Worm (Caenorhabditis elegans) whole organism, mixed stage, embryonic: ENCODE measurements around the gene K12G11.6.

Experiments used
- M03D4.4 ChIP-seq: sonication (generic microtip); optimal IDR thresholded peaks from 2 replicates; lab custom pipeline; 2017; ENCODE audit warnings: mild to moderate bottlenecking, missing genetic modification characterization, missing compliant biosample characterization
- bed-3 ChIP-seq: fragments of 200-800 bp; sonication (Bioruptor generic); optimal IDR thresholded peaks from 3 replicates; lab custom pipeline; 2018; ENCODE audit warnings: mild to moderate bottlenecking, missing genetic modification characterization, moderate library complexity, missing compliant biosample characterization
- blmp-1 ChIP-seq: fragments of 150-350 bp; optimal IDR thresholded peaks from 2 replicates; lab custom pipeline; 2014; ENCODE audit warnings: missing biosample characterization, missing genetic modification characterization
- ceh-39 ChIP-seq: fragments of 150-350 bp; optimal IDR thresholded peaks from 2 replicates; lab custom pipeline; 2014; ENCODE audit warnings: missing biosample characterization, missing genetic modification characterization
- ceh-43 ChIP-seq: fragments of 200-800 bp; sonication (Bioruptor generic); optimal IDR thresholded peaks from 2 replicates; lab custom pipeline; 2018; ENCODE audit warnings: mild to moderate bottlenecking, missing genetic modification characterization, moderate library complexity, missing compliant biosample characterization
- ces-1 ChIP-seq: fragments of 150-350 bp; optimal IDR thresholded peaks from 2 replicates; lab custom pipeline; 2014; ENCODE audit warnings: missing biosample characterization, missing genetic modification reagents, missing genetic modification characterization
- cnd-1 ChIP-seq: fragments of 200-800 bp; sonication (Bioruptor generic); optimal IDR thresholded peaks from 2 replicates; lab custom pipeline; 2018; ENCODE audit warnings: mild to moderate bottlenecking, missing genetic modification characterization, missing compliant biosample characterization
- elt-1 ChIP-seq: sonication (generic microtip); optimal IDR thresholded peaks from 2 replicates; lab custom pipeline; 2017; ENCODE audit warnings: missing genetic modification characterization, mild to moderate bottlenecking, missing compliant biosample characterization, antibody characterized with exemption, moderate library complexity, borderline replicate concordance; ENCODE audit not compliant: insufficient read depth
- elt-3 ChIP-seq: fragments of 150-350 bp; optimal IDR thresholded peaks from 2 replicates; lab custom pipeline; 2014; ENCODE audit warnings: missing biosample characterization, missing genetic modification characterization
- flh-1 ChIP-seq: fragments of 200-800 bp; sonication (Bioruptor generic); optimal IDR thresholded peaks from 2 replicates; lab custom pipeline; 2018; ENCODE audit warnings: mild to moderate bottlenecking, missing genetic modification characterization, moderate library complexity, missing compliant biosample characterization
- ham-2 ChIP-seq: fragments of 200-800 bp; sonication (Bioruptor generic); optimal IDR thresholded peaks from 2 replicates; lab custom pipeline; 2018; ENCODE audit warnings: mild to moderate bottlenecking, missing genetic modification characterization, missing compliant biosample characterization
- hlh-1 ChIP-seq: fragments of 150-350 bp; optimal IDR thresholded peaks from 2 replicates; lab custom pipeline; 2014; ENCODE audit warnings: missing biosample characterization, missing genetic modification reagents, missing genetic modification characterization
- lin-13 ChIP-seq: fragments of 150-350 bp; optimal IDR thresholded peaks from 2 replicates; lab custom pipeline; 2014; ENCODE audit warnings: missing biosample characterization, missing genetic modification characterization
- lsy-2 ChIP-seq: fragments of 150-350 bp; optimal IDR thresholded peaks from 2 replicates; lab custom pipeline; 2014; ENCODE audit warnings: missing biosample characterization, missing genetic modification characterization
- mab-5 ChIP-seq: fragments of 150-350 bp; optimal IDR thresholded peaks from 2 replicates; lab custom pipeline; 2014; ENCODE audit warnings: missing biosample characterization, missing genetic modification characterization
- mep-1 ChIP-seq: fragments of 150-350 bp; optimal IDR thresholded peaks from 2 replicates; lab custom pipeline; 2017; ENCODE audit warnings: missing biosample characterization, missing genetic modification reagents, missing genetic modification characterization, inconsistent platforms
- nhr-12 ChIP-seq: fragments of 150-350 bp; optimal IDR thresholded peaks from 2 replicates; lab custom pipeline; 2014; ENCODE audit warnings: missing biosample characterization, missing genetic modification characterization
- nhr-2 ChIP-seq: fragments of 150-350 bp; optimal IDR thresholded peaks from 2 replicates; lab custom pipeline; 2014; ENCODE audit warnings: missing biosample characterization, missing genetic modification characterization
- nhr-237 ChIP-seq: fragments of 150-350 bp; optimal IDR thresholded peaks from 2 replicates; lab custom pipeline; 2014; ENCODE audit warnings: missing biosample characterization, missing genetic modification characterization
- nhr-28 ChIP-seq: fragments of 150-350 bp; optimal IDR thresholded peaks from 2 replicates; lab custom pipeline; 2014; ENCODE audit warnings: missing biosample characterization, missing genetic modification characterization
- nhr-76 ChIP-seq: sonication (generic microtip); optimal IDR thresholded peaks from 2 replicates; lab custom pipeline; 2017; ENCODE audit warnings: missing biosample characterization, missing genetic modification characterization
- sem-2 ChIP-seq: fragments of 200-800 bp; sonication (Bioruptor generic); optimal IDR thresholded peaks from 2 replicates; lab custom pipeline; 2018; ENCODE audit warnings: mild to moderate bottlenecking, missing genetic modification characterization, missing compliant biosample characterization
- snpc-4 ChIP-seq: fragments of 150-350 bp; optimal IDR thresholded peaks from 2 replicates; lab custom pipeline; 2014; ENCODE audit warnings: missing biosample characterization, missing genetic modification characterization
- sptf-1 ChIP-seq: sonication (generic microtip); optimal IDR thresholded peaks from 2 replicates; lab custom pipeline; 2017; ENCODE audit warnings: mild to moderate bottlenecking, missing genetic modification characterization, moderate library complexity, missing compliant biosample characterization
- unc-120 ChIP-seq: sonication (generic microtip); optimal IDR thresholded peaks from 2 replicates; lab custom pipeline; 2017; ENCODE audit warnings: missing genetic modification characterization, missing compliant biosample characterization; ENCODE audit not compliant: poor library complexity, severe bottlenecking
- unc-62 ChIP-seq: fragments of 150-350 bp; optimal IDR thresholded peaks from 2 replicates; lab custom pipeline; 2014; ENCODE audit warnings: missing biosample characterization, missing genetic modification reagents, missing genetic modification characterization
- zip-8 ChIP-seq: fragments of 150-350 bp; optimal IDR thresholded peaks from 2 replicates; lab custom pipeline; 2014; ENCODE audit warnings: missing biosample characterization, missing genetic modification characterization
- ztf-11 ChIP-seq: fragments of 150-350 bp; optimal IDR thresholded peaks from 2 replicates; lab custom pipeline; 2014; ENCODE audit warnings: missing biosample characterization, missing genetic modification characterization

K12G11.6 gene

DNA sequence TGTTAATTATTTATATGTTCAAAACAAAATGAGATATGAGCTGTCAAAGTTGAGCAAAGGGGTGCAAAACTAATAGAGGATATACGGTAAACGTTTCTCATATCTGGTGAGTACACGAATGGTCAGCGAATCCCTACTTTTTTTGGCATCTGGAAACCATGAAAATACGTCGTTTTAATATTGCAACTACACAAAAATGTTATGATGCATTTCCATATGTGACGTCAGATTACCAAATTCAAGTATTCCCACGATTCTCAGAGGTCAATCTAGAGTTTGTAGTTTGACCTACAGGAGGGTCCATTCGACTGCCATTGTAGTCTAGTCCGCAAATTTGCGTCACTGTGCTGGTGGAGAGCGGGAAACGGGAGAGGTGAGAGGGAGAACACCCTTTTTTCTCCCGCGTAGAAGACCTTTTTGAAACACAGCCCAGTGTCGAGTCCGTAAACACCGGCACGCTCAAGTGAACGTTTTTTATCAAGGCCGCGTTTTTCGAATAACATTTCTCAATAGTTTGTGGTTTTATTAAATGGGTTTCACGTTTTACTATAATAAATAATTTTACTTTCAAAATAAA lies 2.3 kb downstream of the K12G11.6 start:
- no peak for TF ChIP-seq ztf-11 (tag; lab: Kevin White, UChicago)
- no peak for TF ChIP-seq sptf-1
- peak; percentile 32 for TF ChIP-seq nhr-12 (tag; lab: Kevin White, UChicago)
- TF ChIP-seq snpc-4 (tag; lab: Kevin White, UChicago): no peak
- TF ChIP-seq blmp-1 (tag; lab: Kevin White, UChicago): no peak
- peak; percentile 25 for TF ChIP-seq lin-13 (tag; lab: Kevin White, UChicago)
- TF ChIP-seq mep-1 (tag; lab: Kevin White, UChicago): peak; percentile 50

DNA sequence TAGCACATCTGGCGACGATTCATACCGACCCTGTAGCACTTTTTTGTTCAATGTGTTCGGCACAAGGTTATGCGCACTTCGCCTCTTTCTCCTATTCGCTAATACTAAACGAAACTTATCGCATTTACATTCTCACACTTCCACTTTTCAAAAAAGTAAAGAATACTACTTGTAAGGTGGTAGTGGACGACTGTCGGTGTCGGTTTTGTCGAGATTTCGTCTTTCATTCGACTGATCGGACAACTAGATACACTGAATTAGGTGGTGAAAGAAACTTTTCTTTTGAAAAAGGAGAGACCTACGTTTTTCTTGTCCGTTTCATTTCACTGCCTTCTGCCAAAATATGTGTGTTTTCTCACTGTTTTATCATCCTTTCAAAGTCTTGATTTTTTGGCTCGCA lies 3.5 kb downstream of the K12G11.6 start:
- no peak for TF ChIP-seq zip-8 (tag; lab: Kevin White, UChicago)
- TF ChIP-seq flh-1 (GFP tag; lab: Kevin White, UChicago): no peak
- TF ChIP-seq nhr-237 (tag; lab: Kevin White, UChicago): no peak
- no peak for TF ChIP-seq sem-2 (GFP tag; lab: Kevin White, UChicago)
- no peak for TF ChIP-seq lsy-2 (tag; lab: Kevin White, UChicago)
- TF ChIP-seq mab-5: no peak
- TF ChIP-seq nhr-76 (tag; lab: Kevin White, UChicago): no peak
- no peak for TF ChIP-seq elt-1 (tag; lab: Kevin White, UChicago)
- no peak for TF ChIP-seq bed-3 (GFP tag; lab: Kevin White, UChicago)
- TF ChIP-seq blmp-1 (tag; lab: Kevin White, UChicago): no peak
- no peak for TF ChIP-seq ces-1 (GFP tag; lab: Kevin White, UChicago)
- no peak for TF ChIP-seq unc-120 (tag; lab: Kevin White, UChicago)
- no peak for TF ChIP-seq hlh-1 (tag; lab: Kevin White, UChicago)
- no peak for TF ChIP-seq M03D4.4 (tag; lab: Kevin White, UChicago)
- TF ChIP-seq, all 35 proteins: peak for 0

DNA sequence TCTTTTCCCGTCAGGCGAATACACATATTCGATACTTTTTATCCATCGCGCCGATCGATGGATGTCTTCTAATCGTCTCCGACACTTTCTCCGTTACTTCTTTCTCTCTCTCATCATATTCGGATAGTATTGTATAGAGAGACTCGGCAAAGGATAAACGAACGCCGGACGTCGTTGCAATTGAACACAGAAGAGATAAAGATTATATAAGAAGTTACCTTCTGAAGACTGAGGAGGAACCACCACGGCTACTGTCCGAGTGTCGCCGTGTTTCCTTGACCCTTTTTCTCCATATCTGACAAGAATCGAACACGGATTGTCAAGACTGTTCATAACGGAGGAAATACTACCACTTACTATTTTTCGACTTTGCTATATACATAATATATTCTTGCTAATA lies 5.0 kb downstream of the K12G11.6 start, which contains the start of gene sma-1:
TSS of gene sma-1 (plus strand) at position 301 of the 400 bp plus-strand sequence.
- TF ChIP-seq mab-5 (no peak), lsy-2 (tag; lab: Kevin White, UChicago) (no peak), snpc-4 (tag; lab: Kevin White, UChicago) (no peak), nhr-76 (tag; lab: Kevin White, UChicago) (no peak), ceh-43 (GFP tag; lab: Kevin White, UChicago) (no peak), blmp-1 (tag; lab: Kevin White, UChicago) (peak; percentile 15), elt-3 (tag; lab: Kevin White, UChicago) (no peak), elt-1 (tag; lab: Kevin White, UChicago) (peak; percentile 12), nhr-28 (no peak), ham-2 (GFP tag; lab: Kevin White, UChicago) (no peak), flh-1 (GFP tag; lab: Kevin White, UChicago) (no peak)

DNA sequence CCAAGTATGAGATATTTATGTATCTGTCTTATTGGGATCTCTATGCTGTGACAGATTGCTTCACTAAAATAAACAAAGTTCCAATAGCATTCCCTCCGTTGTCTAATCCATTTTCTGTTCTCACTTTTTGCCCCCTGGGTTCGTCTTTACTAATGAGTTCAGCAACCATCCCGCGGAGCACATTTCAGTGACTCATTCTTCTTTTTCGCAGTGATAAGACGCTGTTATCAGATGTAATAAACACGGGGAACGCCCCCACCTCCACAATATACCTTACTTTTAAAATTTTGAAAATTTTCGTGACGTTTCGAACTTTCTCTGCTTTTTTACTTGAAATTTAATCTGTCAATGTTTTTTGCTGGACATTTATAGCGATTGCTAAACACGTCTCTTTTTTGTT lies 6.0 kb downstream of the K12G11.6 start:
- no peak for TF ChIP-seq M03D4.4 (tag; lab: Kevin White, UChicago)
- TF ChIP-seq ceh-43 (GFP tag; lab: Kevin White, UChicago): no peak
- no peak for TF ChIP-seq ceh-39
- TF ChIP-seq elt-1 (tag; lab: Kevin White, UChicago): no peak
- TF ChIP-seq unc-62 (GFP tag; lab: Kevin White, UChicago): no peak
- no peak for TF ChIP-seq nhr-76 (tag; lab: Kevin White, UChicago)
- no peak for TF ChIP-seq hlh-1 (tag; lab: Kevin White, UChicago)
- TF ChIP-seq cnd-1 (tag; lab: Kevin White, UChicago): no peak
- no peak for TF ChIP-seq mep-1 (tag; lab: Kevin White, UChicago)
- no peak for TF ChIP-seq nhr-2
- no peak for TF ChIP-seq lin-13 (tag; lab: Kevin White, UChicago)

DNA sequence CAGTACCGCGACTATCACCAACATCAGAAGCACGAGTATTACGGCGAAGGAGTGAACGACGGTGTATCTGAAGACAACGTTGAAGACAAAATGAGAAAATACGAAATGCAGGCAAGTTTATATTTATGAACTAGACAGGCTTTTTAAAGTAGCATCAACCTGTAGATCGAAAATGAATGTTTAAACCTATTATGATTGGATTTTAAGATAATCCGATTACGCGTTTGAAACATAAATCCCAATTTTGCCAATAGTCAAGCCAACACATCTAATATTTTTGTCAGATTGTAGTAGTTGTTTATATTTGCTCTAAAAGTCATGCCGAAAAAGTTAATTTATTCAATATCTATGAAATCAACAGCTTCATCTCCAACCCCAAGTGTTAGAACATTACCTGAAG lies 7.1 kb downstream of the K12G11.6 start:
- TF ChIP-seq ceh-39 (no peak), lin-13 (tag; lab: Kevin White, UChicago) (no peak), flh-1 (GFP tag; lab: Kevin White, UChicago) (no peak), mep-1 (tag; lab: Kevin White, UChicago) (no peak), blmp-1 (tag; lab: Kevin White, UChicago) (no peak), ceh-43 (GFP tag; lab: Kevin White, UChicago) (no peak), nhr-76 (tag; lab: Kevin White, UChicago) (no peak), snpc-4 (tag; lab: Kevin White, UChicago) (no peak)
